Fruit fly (Drosophila melanogaster) whole organism, embryonic: ENCODE data around the gene CG8564.
A peak's percentile ranks its signal among the peaks of the same experiment; 100 is the strongest.

Experiments
- Atf3 ChIP-seq: fragments of 200-800 bp; sonication (Bioruptor generic); optimal IDR thresholded peaks from 3 replicates; lab custom pipeline; 2016; ENCODE audit warnings: missing biosample characterization, missing genetic modification characterization
- B-H2 ChIP-seq: fragments of 200-800 bp; sonication (Bioruptor generic); optimal IDR thresholded peaks from 2 replicates; lab custom pipeline; 2018; ENCODE audit warnings: missing biosample characterization, mild to moderate bottlenecking, missing genetic modification characterization
- BEAF-32 ChIP-seq: fragments of 200-800 bp; sonication (Bioruptor generic); optimal IDR thresholded peaks from 3 replicates; lab custom pipeline; 2017; ENCODE audit warnings: missing biosample characterization, missing genetic modification characterization, mild to moderate bottlenecking, moderate library complexity, missing genetic modification reagents
- CG1024 ChIP-seq: fragments of 200-800 bp; sonication (Bioruptor generic); IDR thresholded peaks from 2 replicates; pipeline ENCODE4 v1.3.6; 2022; ENCODE audit warnings: missing biosample characterization, missing genetic modification characterization
- CG10431 ChIP-seq: fragments of 200-800 bp; sonication (Bioruptor generic); optimal IDR thresholded peaks from 3 replicates; lab custom pipeline; 2018; ENCODE audit warnings: missing biosample characterization, mild to moderate bottlenecking, missing genetic modification characterization
- CG10959 ChIP-seq: fragments of 200-800 bp; sonication (Bioruptor generic); IDR thresholded peaks from 2 replicates; pipeline ENCODE4 v1.3.6; 2022; ENCODE audit warnings: missing biosample characterization, missing genetic modification characterization
- CG12155 ChIP-seq: fragments of 200-800 bp; sonication (Bioruptor generic); optimal IDR thresholded peaks from 3 replicates; lab custom pipeline; 2016; ENCODE audit warnings: missing biosample characterization, missing genetic modification characterization
- CG14667 ChIP-seq: fragments of 200-800 bp; sonication (Bioruptor generic); IDR thresholded peaks from 2 replicates; pipeline ENCODE4 v1.3.6; 2022; ENCODE audit warnings: missing biosample characterization, missing genetic modification characterization
- CG15011 ChIP-seq: fragments of 200-800 bp; sonication (Bioruptor generic); optimal IDR thresholded peaks from 3 replicates; lab custom pipeline; 2018; ENCODE audit warnings: missing biosample characterization, mild to moderate bottlenecking, missing genetic modification characterization
- CG1603 ChIP-seq: fragments of 200-800 bp; sonication (Bioruptor generic); optimal IDR thresholded peaks from 2 replicates; lab custom pipeline; 2019; ENCODE audit warnings: missing biosample characterization, mild to moderate bottlenecking, missing genetic modification characterization, moderate library complexity
- CG16815 ChIP-seq: fragments of 200-800 bp; sonication (Bioruptor generic); optimal IDR thresholded peaks from 3 replicates; lab custom pipeline; 2017; ENCODE audit warnings: missing biosample characterization, mild to moderate bottlenecking, missing genetic modification characterization
- CG17385 ChIP-seq: fragments of 200-800 bp; sonication (Bioruptor generic); optimal IDR thresholded peaks from 3 replicates; lab custom pipeline; 2018; ENCODE audit warnings: missing biosample characterization, mild to moderate bottlenecking, missing genetic modification characterization
- CG1832 ChIP-seq: fragments of 200-800 bp; sonication (Bioruptor generic); optimal IDR thresholded peaks from 2 replicates; lab custom pipeline; 2017; ENCODE audit warnings: missing biosample characterization, mild to moderate bottlenecking, missing genetic modification characterization, inconsistent platforms
- CG18599 ChIP-seq: fragments of 200-800 bp; sonication (Bioruptor generic); optimal IDR thresholded peaks from 3 replicates; lab custom pipeline; 2017; ENCODE audit warnings: missing biosample characterization, missing genetic modification characterization, mild to moderate bottlenecking, moderate library complexity, missing genetic modification reagents
- CG2129 ChIP-seq: fragments of 200-800 bp; sonication (Bioruptor generic); IDR thresholded peaks from 2 replicates; pipeline ENCODE4 v1.3.6; 2022; ENCODE audit warnings: missing biosample characterization, missing genetic modification characterization; ENCODE audit not compliant: partially characterized antibody
- CG33213 ChIP-seq: fragments of 200-800 bp; sonication (Bioruptor generic); optimal IDR thresholded peaks from 3 replicates; lab custom pipeline; 2016; ENCODE audit warnings: missing biosample characterization, missing genetic modification characterization
- CG4424 ChIP-seq: fragments of 200-800 bp; sonication (Bioruptor generic); optimal IDR thresholded peaks from 3 replicates; lab custom pipeline; 2016; ENCODE audit warnings: missing biosample characterization, missing genetic modification characterization
- CG7839 ChIP-seq: fragments of 200-800 bp; sonication (Bioruptor generic); optimal IDR thresholded peaks from 3 replicates; lab custom pipeline; 2018; ENCODE audit warnings: missing biosample characterization, mild to moderate bottlenecking, missing genetic modification characterization, moderate library complexity
- CG9727 ChIP-seq: fragments of 200-800 bp; sonication (Bioruptor generic); optimal IDR thresholded peaks from 3 replicates; lab custom pipeline; 2017; ENCODE audit warnings: missing biosample characterization, mild to moderate bottlenecking, missing genetic modification characterization
- E2f1 ChIP-seq: fragments of 200-800 bp; sonication (Bioruptor generic); IDR thresholded peaks from 2 replicates; pipeline ENCODE4 v1.3.6; 2022; ENCODE audit warnings: missing biosample characterization, missing genetic modification characterization
- Fer1 ChIP-seq: fragments of 200-800 bp; sonication (Bioruptor generic); optimal IDR thresholded peaks from 2 replicates; lab custom pipeline; 2017; ENCODE audit warnings: missing biosample characterization, mild to moderate bottlenecking, missing genetic modification characterization
- Hr78 ChIP-seq, 2 experiments: fragments of 200-800 bp in 1 of 2; fragments of >200 bp in 1 of 2; sonication (Bioruptor generic) in 1 of 2; optimal IDR thresholded peaks; 2 replicates each; lab custom pipeline; 2017 to 2019; ENCODE audit warnings: missing biosample characterization in 2 of 2, missing genetic modification characterization in 2 of 2, mild to moderate bottlenecking in 1 of 2, moderate library complexity in 1 of 2
- Jarid2 ChIP-seq: fragments of 200-800 bp; sonication (Bioruptor generic); optimal IDR thresholded peaks from 3 replicates; lab custom pipeline; 2017; ENCODE audit warnings: mild to moderate bottlenecking, missing biosample characterization, missing genetic modification reagents, missing genetic modification characterization
- Mes4 ChIP-seq: fragments of 200-800 bp; sonication (Bioruptor generic); optimal IDR thresholded peaks from 2 replicates; lab custom pipeline; 2016; ENCODE audit warnings: missing biosample characterization, missing genetic modification characterization
- NC2β ChIP-seq: fragments of 200-800 bp; sonication (Bioruptor generic); optimal IDR thresholded peaks from 2 replicates; lab custom pipeline; 2016; ENCODE audit warnings: missing biosample characterization, missing genetic modification characterization
- NFAT ChIP-seq: fragments of 200-800 bp; sonication (Bioruptor generic); IDR thresholded peaks from 2 replicates; pipeline ENCODE4 v1.3.6; 2022; ENCODE audit warnings: missing biosample characterization, missing genetic modification characterization
- Poxn ChIP-seq: fragments of 200-800 bp; sonication (Bioruptor generic); IDR thresholded peaks from 2 replicates; pipeline ENCODE4 v1.3.6; 2022; ENCODE audit warnings: missing biosample characterization, missing genetic modification characterization
- Side ChIP-seq: fragments of 200-800 bp; sonication (Bioruptor generic); optimal IDR thresholded peaks from 2 replicates; lab custom pipeline; 2016; ENCODE audit warnings: missing biosample characterization, missing genetic modification characterization
- Stat92E ChIP-seq, 3 experiments: fragments of >200 bp in 2 of 3; fragments of 200-800 bp in 1 of 3; sonication (Bioruptor generic) in 1 of 3; optimal IDR thresholded peaks; 2 replicates each; lab custom pipeline; 2017 to 2019; ENCODE audit warnings: missing biosample characterization in 3 of 3, missing genetic modification characterization in 3 of 3, mild to moderate bottlenecking in 1 of 3, moderate library complexity in 1 of 3
- Taf1 ChIP-seq: fragments of 200-800 bp; sonication (Bioruptor generic); IDR thresholded peaks from 2 replicates; pipeline ENCODE4 v1.3.6; 2022; ENCODE audit warnings: missing biosample characterization, missing genetic modification characterization
- ara ChIP-seq: fragments of 200-800 bp; sonication (Bioruptor generic); IDR thresholded peaks from 2 replicates; pipeline ENCODE4 v1.3.6; 2022; ENCODE audit warnings: missing biosample characterization, missing genetic modification characterization
- chinmo ChIP-seq: fragments of 200-800 bp; sonication (Bioruptor generic); IDR thresholded peaks from 4 replicates; pipeline ENCODE4 v1.3.6; 2022; ENCODE audit warnings: missing biosample characterization, missing genetic modification characterization; ENCODE audit not compliant: partially characterized antibody
- chn ChIP-seq: fragments of 200-800 bp; sonication (Bioruptor generic); optimal IDR thresholded peaks from 2 replicates; lab custom pipeline; 2016; ENCODE audit warnings: missing biosample characterization, missing genetic modification characterization
- cwo ChIP-seq: fragments of 200-800 bp; sonication (Bioruptor generic); optimal IDR thresholded peaks from 3 replicates; lab custom pipeline; 2017; ENCODE audit warnings: missing biosample characterization, missing genetic modification characterization, mild to moderate bottlenecking, moderate library complexity, missing genetic modification reagents
- exex ChIP-seq: fragments of 200-800 bp; sonication (Bioruptor generic); optimal IDR thresholded peaks from 4 replicates; lab custom pipeline; 2018; ENCODE audit warnings: missing biosample characterization, mild to moderate bottlenecking, missing genetic modification characterization, moderate library complexity
- gce ChIP-seq: fragments of 200-800 bp; sonication (Bioruptor generic); IDR thresholded peaks from 3 replicates; pipeline ENCODE4 v1.3.6; 2022; ENCODE audit warnings: missing biosample characterization, missing genetic modification characterization
- gt ChIP-seq: fragments of 200-800 bp; sonication (Bioruptor generic); IDR thresholded peaks from 2 replicates; pipeline ENCODE4 v1.3.6; 2022; ENCODE audit warnings: missing biosample characterization, missing genetic modification characterization
- ham ChIP-seq: fragments of 200-800 bp; sonication (Bioruptor generic); IDR thresholded peaks from 2 replicates; pipeline ENCODE4 v1.3.6; 2022; ENCODE audit warnings: missing biosample characterization, missing genetic modification characterization
- insv ChIP-seq, 2 experiments: fragments of 200-800 bp; sonication (Bioruptor generic); optimal IDR thresholded peaks; 3 replicates each; lab custom pipeline; 2016 to 2018; ENCODE audit warnings: missing biosample characterization in 2 of 2, missing genetic modification characterization in 2 of 2
- lab ChIP-seq: fragments of 200-800 bp; sonication (Bioruptor generic); optimal IDR thresholded peaks from 3 replicates; lab custom pipeline; 2017; ENCODE audit warnings: missing biosample characterization, missing genetic modification characterization, mild to moderate bottlenecking, moderate library complexity, missing genetic modification reagents
- lola ChIP-seq, 3 experiments: fragments of >200 bp in 2 of 3; fragments of 200-800 bp in 1 of 3; sonication (Bioruptor generic) in 1 of 3; optimal IDR thresholded peaks; 2 replicates each; lab custom pipeline; 2017 to 2019; ENCODE audit warnings: missing biosample characterization in 3 of 3, missing genetic modification characterization in 3 of 3, mild to moderate bottlenecking in 1 of 3, moderate library complexity in 1 of 3
- sens-2 ChIP-seq: fragments of 200-800 bp; sonication (Bioruptor generic); IDR thresholded peaks from 2 replicates; pipeline ENCODE4 v1.3.6; 2022; ENCODE audit warnings: missing biosample characterization, missing genetic modification characterization
- sima ChIP-seq: fragments of 200-800 bp; sonication (Bioruptor generic); optimal IDR thresholded peaks from 2 replicates; lab custom pipeline; 2016; ENCODE audit warnings: missing biosample characterization, missing genetic modification characterization
- slou ChIP-seq: fragments of 200-800 bp; sonication (Bioruptor generic); optimal IDR thresholded peaks from 3 replicates; lab custom pipeline; 2016; ENCODE audit warnings: missing biosample characterization, missing genetic modification characterization
- tx ChIP-seq: fragments of 200-800 bp; sonication (Bioruptor generic); optimal IDR thresholded peaks from 2 replicates; lab custom pipeline; 2016; ENCODE audit warnings: missing biosample characterization, missing genetic modification characterization
- unc-4 ChIP-seq: fragments of 200-800 bp; sonication (Bioruptor generic); IDR thresholded peaks from 2 replicates; pipeline ENCODE4 v1.3.6; 2022; ENCODE audit warnings: missing biosample characterization, missing genetic modification characterization; ENCODE audit not compliant: partially characterized antibody
- wek ChIP-seq: fragments of 200-800 bp; sonication (Bioruptor generic); optimal IDR thresholded peaks from 3 replicates; lab custom pipeline; 2018; ENCODE audit warnings: missing biosample characterization, mild to moderate bottlenecking, missing genetic modification characterization, moderate library complexity
- zen ChIP-seq: fragments of 200-800 bp; sonication (Bioruptor generic); optimal IDR thresholded peaks from 3 replicates; lab custom pipeline; 2018; ENCODE audit warnings: missing biosample characterization, mild to moderate bottlenecking, missing genetic modification characterization, moderate library complexity

The CG8564 gene

DNA sequence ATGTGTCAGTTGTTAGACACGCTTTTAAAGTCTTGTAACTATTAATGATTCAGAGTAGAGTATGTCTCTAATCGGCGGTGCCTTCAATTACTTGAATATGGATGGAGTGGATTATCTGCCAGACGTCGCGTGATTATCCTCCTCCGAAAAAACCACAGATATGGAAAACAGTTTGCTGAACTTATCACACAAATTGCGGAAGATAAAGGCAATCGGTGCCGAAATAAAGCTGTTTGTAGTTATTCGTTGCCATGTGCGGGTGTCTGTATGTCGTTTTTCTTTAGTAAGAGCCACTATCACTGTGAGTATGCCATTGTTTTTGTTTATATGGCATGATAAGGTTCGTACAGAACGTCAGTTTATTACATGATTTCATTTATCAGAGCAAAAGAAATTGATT, 43.7 kb downstream of the CG8564 start (continued):
- no peak for TF ChIP-seq Taf1
- TF ChIP-seq CG33213 (GFP tag; lab: Kevin White, UChicago): no peak
- TF ChIP-seq gt (GFP tag; lab: Robert Waterston, UW): no peak
- peak; percentile 68 for TF ChIP-seq cwo (GFP tag; lab: Kevin White, UChicago)
- no peak for TF ChIP-seq Poxn
- TF ChIP-seq CG9727 (GFP tag; lab: Kevin White, UChicago): no peak
- no peak for TF ChIP-seq CG7839 (tag; lab: Kevin White, UChicago)
- TF ChIP-seq exex: peak; percentile 96
- TF ChIP-seq gce (GFP tag; lab: Robert Waterston, UW): no peak
- no peak for TF ChIP-seq wek (GFP tag; lab: Kevin White, UChicago)
- peak; percentile 8 for TF ChIP-seq lab (GFP tag; lab: Kevin White, UChicago)
- TF ChIP-seq, all 482 proteins: peak for 9

DNA sequence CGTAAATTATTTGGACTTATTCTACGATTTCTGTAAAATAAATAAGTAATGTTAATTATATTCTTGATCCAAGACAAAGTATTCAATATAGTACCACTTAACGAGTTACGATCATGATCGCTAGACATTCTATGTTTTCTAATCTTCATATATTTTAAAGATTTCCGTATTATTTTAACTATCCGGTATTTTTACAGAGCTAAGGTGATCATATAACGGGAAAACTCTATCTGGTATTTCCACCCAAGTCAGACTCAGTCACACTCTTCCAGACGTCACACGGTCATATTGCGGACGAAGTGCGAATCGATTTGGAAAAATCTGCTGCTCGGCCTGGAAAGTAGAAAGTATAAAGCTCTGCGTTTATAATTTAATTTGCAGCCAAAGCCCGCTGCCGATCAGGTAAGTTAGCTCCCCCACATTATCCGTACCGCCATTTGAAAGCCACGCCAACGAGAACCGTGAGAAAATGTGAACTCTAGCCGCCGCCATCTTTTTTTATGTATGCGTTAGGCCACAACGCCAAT, 48.4 kb downstream of the CG8564 start, which contains the start of the genes lark and eco:
Gene lark (plus strand): TSS at position 51 of the 527 bp plus-strand sequence.
Gene eco (minus strand): TSS at position 125 of the 527 bp plus-strand sequence.
- TF ChIP-seq CG2129 (GFP tag; lab: Robert Waterston, UW) (no peak), ham (GFP tag; lab: Robert Waterston, UW) (no peak), CG10431 (no peak), CG17385 (peak; percentile 35), CG10959 (GFP tag; lab: Robert Waterston, UW) (no peak), Fer1 (peak; percentile 4), Jarid2 (GFP tag; lab: Kevin White, UChicago) (no peak), BEAF-32 (GFP tag; lab: Kevin White, UChicago) (peak; percentile 42), Hr78 (GFP tag; optimal IDR thresholded peaks at IDR 0.05; lab: Kevin White, UChicago) (no peak), tx (GFP tag; lab: Kevin White, UChicago) (no peak), CG1603 (peak; percentile 61), sima (no peak), Atf3 (no peak), CG18599 (GFP tag; lab: Kevin White, UChicago) (no peak), CG1832 (no peak), unc-4 (0 out of 2 replicates have a peak, but pooled peaks have one; percentile 13), zen (no peak), ara (GFP tag; lab: Robert Waterston, UW) (no peak), Stat92E (GFP tag; optimal IDR thresholded peaks at IDR 0.05; lab: Kevin White, UChicago) (peak in 1 of 3 experiments; percentile 4), E2f1 (GFP tag; lab: Robert Waterston, UW) (no peak), CG15011 (GFP tag; lab: Kevin White, UChicago) (no peak), exex (no peak), CG14667 (GFP tag; lab: Robert Waterston, UW) (no peak), chn (no peak), CG4424 (GFP tag; lab: Kevin White, UChicago) (no peak), NC2β (GFP tag; lab: Kevin White, UChicago) (peak; percentile 4), CG16815 (GFP tag; lab: Kevin White, UChicago) (no peak), CG12155 (GFP tag; lab: Kevin White, UChicago) (no peak), CG1024 (no peak), chinmo (no peak), insv (GFP tag; optimal IDR thresholded peaks at IDR 0.05; lab: Kevin White, UChicago) (no peak), NFAT (no peak), Side (GFP tag; lab: Kevin White, UChicago) (no peak), gce (GFP tag; lab: Robert Waterston, UW) (no peak), slou (GFP tag; lab: Kevin White, UChicago) (no peak), sens-2 (GFP tag; lab: Robert Waterston, UW) (no peak), B-H2 (GFP tag; lab: Kevin White, UChicago) (no peak), lola (GFP tag; optimal IDR thresholded peaks at IDR 0.05; lab: Kevin White, UChicago) (no peak), Mes4 (GFP tag; lab: Kevin White, UChicago) (no peak)
